Fruit fly (Drosophila melanogaster) whole organism, embryonic: ENCODE results near the gene ghi.

Experiments used
- ATbp ChIP-seq: fragments of 200-800 bp; sonication (Bioruptor generic); optimal IDR thresholded peaks from 2 replicates; lab custom pipeline; 2017; ENCODE audit warnings: missing biosample characterization, mild to moderate bottlenecking, missing genetic modification characterization, missing genetic modification reagents
- Aef1 ChIP-seq: fragments of 200-800 bp; sonication (Bioruptor generic); IDR thresholded peaks from 3 replicates; pipeline ENCODE4 v1.3.6; 2022; ENCODE audit warnings: missing biosample characterization, missing genetic modification characterization
- Antp ChIP-seq: fragments of 200-800 bp; sonication (Bioruptor generic); optimal IDR thresholded peaks from 3 replicates; lab custom pipeline; 2016; ENCODE audit warnings: missing biosample characterization, missing genetic modification characterization
- BEAF-32 ChIP-seq: fragments of 200-800 bp; sonication (Bioruptor generic); optimal IDR thresholded peaks from 3 replicates; lab custom pipeline; 2017; ENCODE audit warnings: missing biosample characterization, missing genetic modification characterization, mild to moderate bottlenecking, moderate library complexity, missing genetic modification reagents
- Bteb2 ChIP-seq: fragments of 200-800 bp; sonication (Bioruptor generic); optimal IDR thresholded peaks from 2 replicates; lab custom pipeline; 2016; ENCODE audit warnings: missing biosample characterization, missing genetic modification characterization
- CG10267 ChIP-seq: fragments of 200-800 bp; sonication (Bioruptor generic); optimal IDR thresholded peaks from 2 replicates; lab custom pipeline; 2018; ENCODE audit warnings: missing biosample characterization, mild to moderate bottlenecking, missing genetic modification characterization, moderate library complexity
- CG10366 ChIP-seq: fragments of 200-800 bp; sonication (Bioruptor generic); IDR thresholded peaks from 2 replicates; pipeline ENCODE4 v1.3.6; 2022; ENCODE audit warnings: missing biosample characterization, missing genetic modification characterization
- CG10462 ChIP-seq: fragments of 200-800 bp; sonication (Bioruptor generic); optimal IDR thresholded peaks from 2 replicates; lab custom pipeline; 2016; ENCODE audit warnings: missing biosample characterization, missing genetic modification characterization
- CG12071 ChIP-seq: fragments of 200-800 bp; sonication (Bioruptor generic); optimal IDR thresholded peaks from 3 replicates; lab custom pipeline; 2018; ENCODE audit warnings: missing biosample characterization, mild to moderate bottlenecking, missing genetic modification characterization
- CG12155 ChIP-seq: fragments of 200-800 bp; sonication (Bioruptor generic); optimal IDR thresholded peaks from 3 replicates; lab custom pipeline; 2016; ENCODE audit warnings: missing biosample characterization, missing genetic modification characterization
- CG12769 ChIP-seq: fragments of 200-800 bp; sonication (Bioruptor generic); optimal IDR thresholded peaks from 2 replicates; lab custom pipeline; 2019; ENCODE audit warnings: missing biosample characterization, mild to moderate bottlenecking, missing genetic modification characterization, moderate library complexity
- CG13296 ChIP-seq: fragments of 200-800 bp; sonication (Bioruptor generic); optimal IDR thresholded peaks from 3 replicates; lab custom pipeline; 2018; ENCODE audit warnings: missing biosample characterization, mild to moderate bottlenecking, missing genetic modification characterization
- CG14441 ChIP-seq: fragments of 200-800 bp; sonication (Bioruptor generic); IDR thresholded peaks from 2 replicates; pipeline ENCODE4 v1.3.6; 2022; ENCODE audit warnings: missing biosample characterization, missing genetic modification characterization
- CG16863 ChIP-seq: fragments of 200-800 bp; sonication (Bioruptor generic); optimal IDR thresholded peaks from 3 replicates; lab custom pipeline; 2016; ENCODE audit warnings: missing biosample characterization, missing genetic modification characterization
- CG17385 ChIP-seq: fragments of 200-800 bp; sonication (Bioruptor generic); optimal IDR thresholded peaks from 3 replicates; lab custom pipeline; 2018; ENCODE audit warnings: missing biosample characterization, mild to moderate bottlenecking, missing genetic modification characterization
- CG3163 ChIP-seq: fragments of 200-800 bp; sonication (Bioruptor generic); optimal IDR thresholded peaks from 3 replicates; lab custom pipeline; 2016; ENCODE audit warnings: missing biosample characterization, missing genetic modification characterization
- CG34376 ChIP-seq: fragments of 200-800 bp; sonication (Bioruptor generic); optimal IDR thresholded peaks from 2 replicates; lab custom pipeline; 2018; ENCODE audit warnings: missing biosample characterization, mild to moderate bottlenecking, missing genetic modification characterization
- CG3726 ChIP-seq: fragments of 200-800 bp; sonication (Bioruptor generic); IDR thresholded peaks from 3 replicates; pipeline ENCODE4, ENCODE4 v1.3.6; 2022; ENCODE audit warnings: missing biosample characterization, missing genetic modification characterization
- CG4820 ChIP-seq: fragments of 200-800 bp; sonication (Bioruptor generic); optimal IDR thresholded peaks from 3 replicates; lab custom pipeline; 2016; ENCODE audit warnings: missing biosample characterization, missing genetic modification characterization
- CG4854 ChIP-seq: fragments of 200-800 bp; sonication (Bioruptor generic); optimal IDR thresholded peaks from 2 replicates; lab custom pipeline; 2016; ENCODE audit warnings: missing biosample characterization, missing genetic modification characterization, inconsistent platforms
- CG7963 ChIP-seq: fragments of 200-800 bp; sonication (Bioruptor generic); IDR thresholded peaks from 3 replicates; pipeline ENCODE4 v1.3.6; 2022; ENCODE audit warnings: missing biosample characterization, missing genetic modification characterization; ENCODE audit not compliant: partially characterized antibody
- CG7987 ChIP-seq: fragments of 200-800 bp; sonication (Bioruptor generic); optimal IDR thresholded peaks from 2 replicates; lab custom pipeline; 2018; ENCODE audit warnings: missing biosample characterization, mild to moderate bottlenecking, missing genetic modification characterization, moderate library complexity
- CG9215 ChIP-seq: fragments of 200-800 bp; sonication (Bioruptor generic); IDR thresholded peaks from 2 replicates; pipeline ENCODE4 v1.3.6; 2022; ENCODE audit warnings: missing biosample characterization, missing genetic modification characterization
- CG9437 ChIP-seq: fragments of 200-800 bp; sonication (Bioruptor generic); optimal IDR thresholded peaks from 2 replicates; lab custom pipeline; 2018; ENCODE audit warnings: missing biosample characterization, mild to moderate bottlenecking, missing genetic modification characterization
- D19A ChIP-seq: fragments of 200-800 bp; optimal IDR thresholded peaks from 3 replicates; lab custom pipeline; 2019; ENCODE audit warnings: missing biosample characterization, mild to moderate bottlenecking, missing genetic modification characterization, moderate library complexity
- Deaf1 ChIP-seq: fragments of 200-800 bp; optimal IDR thresholded peaks from 3 replicates; lab custom pipeline; 2019; ENCODE audit warnings: missing biosample characterization, mild to moderate bottlenecking, missing genetic modification characterization, moderate library complexity
- Dfd ChIP-seq, 2 experiments: fragments of >200 bp; optimal IDR thresholded peaks; 2 replicates each; lab custom pipeline; 2017; ENCODE audit warnings: missing biosample characterization in 2 of 2, missing genetic modification characterization in 2 of 2
- Dll ChIP-seq: fragments of 200-800 bp; sonication (Bioruptor generic); IDR thresholded peaks from 4 replicates; pipeline ENCODE4 v1.3.6; 2022; ENCODE audit warnings: missing biosample characterization, missing genetic modification characterization; ENCODE audit not compliant: partially characterized antibody
- Fer2 ChIP-seq: fragments of 200-800 bp; sonication (Bioruptor generic); optimal IDR thresholded peaks from 2 replicates; lab custom pipeline; 2018; ENCODE audit warnings: missing biosample characterization, mild to moderate bottlenecking, missing genetic modification characterization, moderate library complexity
- HLH54F ChIP-seq: fragments of 200-800 bp; sonication (Bioruptor generic); optimal IDR thresholded peaks from 3 replicates; lab custom pipeline; 2016; ENCODE audit warnings: missing biosample characterization, missing genetic modification characterization
- Meics ChIP-seq: fragments of 200-800 bp; sonication (Bioruptor generic); optimal IDR thresholded peaks from 2 replicates; lab custom pipeline; 2017; ENCODE audit warnings: missing biosample characterization, mild to moderate bottlenecking, missing genetic modification characterization
- TFAM ChIP-seq: fragments of 200-800 bp; sonication (Bioruptor generic); optimal IDR thresholded peaks from 2 replicates; lab custom pipeline; 2017; ENCODE audit warnings: missing biosample characterization, missing genetic modification characterization, inconsistent platforms
- ash1 ChIP-seq: fragments of 200-800 bp; sonication (Bioruptor generic); optimal IDR thresholded peaks from 2 replicates; lab custom pipeline; 2018; ENCODE audit warnings: missing biosample characterization, mild to moderate bottlenecking, missing genetic modification characterization
- bcd ChIP-seq: fragments of 200-800 bp; sonication (Bioruptor generic); optimal IDR thresholded peaks from 2 replicates; lab custom pipeline; 2017; ENCODE audit warnings: missing biosample characterization, mild to moderate bottlenecking, missing genetic modification characterization
- ems ChIP-seq: fragments of 200-800 bp; sonication (Bioruptor generic); optimal IDR thresholded peaks from 3 replicates; lab custom pipeline; 2016; ENCODE audit warnings: missing biosample characterization, missing genetic modification characterization
- fu2 ChIP-seq: fragments of 200-800 bp; sonication (Bioruptor generic); optimal IDR thresholded peaks from 2 replicates; lab custom pipeline; 2016; ENCODE audit warnings: missing biosample characterization, missing genetic modification characterization
- gro ChIP-seq: fragments of 200-800 bp; sonication (Bioruptor generic); optimal IDR thresholded peaks from 2 replicates; lab custom pipeline; 2016; ENCODE audit warnings: missing biosample characterization, missing genetic modification characterization
- knrl ChIP-seq: fragments of 200-800 bp; sonication (Bioruptor generic); IDR thresholded peaks from 3 replicates; pipeline ENCODE4 v1.3.6; 2022; ENCODE audit warnings: missing biosample characterization, missing genetic modification characterization; ENCODE audit not compliant: partially characterized antibody
- lbe ChIP-seq: fragments of 200-800 bp; sonication (Bioruptor generic); optimal IDR thresholded peaks from 2 replicates; lab custom pipeline; 2016; ENCODE audit warnings: missing biosample characterization, mild to moderate bottlenecking, missing genetic modification characterization
- nau ChIP-seq: fragments of 200-800 bp; sonication (Bioruptor generic); optimal IDR thresholded peaks from 3 replicates; lab custom pipeline; 2017; ENCODE audit warnings: missing biosample characterization, mild to moderate bottlenecking, missing genetic modification characterization, missing genetic modification reagents
- otp ChIP-seq: fragments of 200-800 bp; sonication (Bioruptor generic); IDR thresholded peaks from 3 replicates; pipeline ENCODE4, ENCODE4 v1.3.6; 2022; ENCODE audit warnings: missing biosample characterization, missing genetic modification characterization
- pfk ChIP-seq: fragments of 200-800 bp; sonication (Bioruptor generic); optimal IDR thresholded peaks from 2 replicates; lab custom pipeline; 2018; ENCODE audit warnings: missing biosample characterization, mild to moderate bottlenecking, missing genetic modification characterization, moderate library complexity
- so ChIP-seq: fragments of 200-800 bp; sonication (Bioruptor generic); IDR thresholded peaks from 3 replicates; pipeline ENCODE4 v1.3.6; 2022; ENCODE audit warnings: missing biosample characterization, missing genetic modification characterization
- stwl ChIP-seq: fragments of 200-800 bp; sonication (Bioruptor generic); optimal IDR thresholded peaks from 3 replicates; lab custom pipeline; 2018; ENCODE audit warnings: missing biosample characterization, mild to moderate bottlenecking, missing genetic modification characterization, moderate library complexity
- tup ChIP-seq: fragments of 200-800 bp; sonication (Bioruptor generic); optimal IDR thresholded peaks from 2 replicates; lab custom pipeline; 2016; ENCODE audit warnings: missing biosample characterization, mild to moderate bottlenecking, missing genetic modification characterization, moderate library complexity
- vfl ChIP-seq: fragments of 200-800 bp; sonication (Bioruptor generic); optimal IDR thresholded peaks from 2 replicates; lab custom pipeline; 2016; ENCODE audit warnings: missing biosample characterization, missing genetic modification characterization
- vnd ChIP-seq: fragments of 200-800 bp; sonication (Bioruptor generic); IDR thresholded peaks from 3 replicates; pipeline ENCODE4 v1.3.6; 2022; ENCODE audit warnings: missing biosample characterization, missing genetic modification characterization; ENCODE audit not compliant: partially characterized antibody
- zf30C ChIP-seq: fragments of 200-800 bp; sonication (Bioruptor generic); optimal IDR thresholded peaks from 3 replicates; lab custom pipeline; 2018; ENCODE audit warnings: missing biosample characterization, mild to moderate bottlenecking, missing genetic modification characterization

Gene ghi

dm6 chr3L:9429665-9430607 lies 21.7 kb upstream of the ghi start, which contains the start of the genes RpS17 and MTF-1 (continued):
- TF ChIP-seq Dll, result peak; percentile 56; the same call in 1 of the 4 replicates
- no peak for TF ChIP-seq CG4820 (GFP tag; lab: Kevin White, UChicago)
- peak; percentile 44 for TF ChIP-seq ATbp (GFP tag; lab: Kevin White, UChicago)
- peak; percentile 39 for TF ChIP-seq stwl (tag; lab: Kevin White, UChicago)
- no peak for TF ChIP-seq knrl (GFP tag; lab: Robert Waterston, UW)
- no peak for TF ChIP-seq TFAM (GFP tag; lab: Kevin White, UChicago)
- TF ChIP-seq CG7987 (GFP tag; lab: Kevin White, UChicago), result peak; percentile 64
- TF ChIP-seq pfk, result peak; percentile 23
- TF ChIP-seq CG13296 (GFP tag; lab: Kevin White, UChicago), result peak; percentile 58
- no peak for TF ChIP-seq Aef1
- TF ChIP-seq Fer2, result no peak
- TF ChIP-seq CG7963 (GFP tag; lab: Robert Waterston, UW), result no peak
- no peak for TF ChIP-seq CG4854 (GFP tag; lab: Kevin White, UChicago)
- TF ChIP-seq CG10267 (tag; lab: Kevin White, UChicago), result peak; percentile 45
- TF ChIP-seq nau (GFP tag; lab: Kevin White, UChicago), result peak; percentile 65
- TF ChIP-seq lbe (GFP tag; lab: Kevin White, UChicago), result peak; percentile 28
- TF ChIP-seq ash1 (GFP tag; lab: Kevin White, UChicago), result no peak
- TF ChIP-seq CG10462, result no peak
- TF ChIP-seq vnd (GFP tag; lab: Robert Waterston, UW), result no peak
- TF ChIP-seq CG12071 (GFP tag; lab: Kevin White, UChicago), result peak; percentile 60
- no peak for TF ChIP-seq CG3726 (GFP tag; lab: Robert Waterston, UW)
- TF ChIP-seq D19A, result peak; percentile 13
- peak; percentile 46; the same call in 1 of the 3 replicates for TF ChIP-seq otp (GFP tag; lab: Robert Waterston, UW)
- peak; percentile 91 for TF ChIP-seq CG34376 (GFP tag; lab: Kevin White, UChicago)
- TF ChIP-seq HLH54F (GFP tag; lab: Kevin White, UChicago), result no peak
- TF ChIP-seq gro (GFP tag; lab: Kevin White, UChicago), result peak; percentile 4
- peak; percentile 44 for TF ChIP-seq BEAF-32 (GFP tag; lab: Kevin White, UChicago)
- TF ChIP-seq CG10366 (GFP tag; lab: Robert Waterston, UW), result peak; percentile 37
- TF ChIP-seq CG16863 (GFP tag; lab: Kevin White, UChicago), result no peak
- peak; percentile 73 for TF ChIP-seq Meics (GFP tag; lab: Kevin White, UChicago)
- peak; percentile 16 for TF ChIP-seq CG9437 (GFP tag; lab: Kevin White, UChicago)
- TF ChIP-seq fu2, result no peak
- no peak for TF ChIP-seq vfl
- TF ChIP-seq tup (GFP tag; lab: Kevin White, UChicago), result no peak
- peak; percentile 55 for TF ChIP-seq CG12769
- peak; percentile 3 for TF ChIP-seq zf30C
- TF ChIP-seq CG17385 (GFP tag; lab: Kevin White, UChicago), result peak; percentile 71
- no peak for TF ChIP-seq Bteb2 (GFP tag; lab: Kevin White, UChicago)
- TF ChIP-seq CG14441 (GFP tag; lab: Robert Waterston, UW), result peak; percentile 21; the same call in 1 of the 2 replicates
- no peak for TF ChIP-seq Dfd (GFP tag; optimal IDR thresholded peaks at IDR 0.05; lab: Kevin White, UChicago)
- TF ChIP-seq bcd, result peak; percentile 48
- peak; percentile 10 for TF ChIP-seq Deaf1 (tag; lab: Kevin White, UChicago)
- TF ChIP-seq CG9215 (GFP tag; lab: Robert Waterston, UW), result no peak
- no peak for TF ChIP-seq Antp (GFP tag; lab: Kevin White, UChicago)
- TF ChIP-seq ems (GFP tag; lab: Kevin White, UChicago), result no peak
- peak; percentile 98 for TF ChIP-seq CG12155
- peak; percentile 39 for TF ChIP-seq CG3163 (GFP tag; lab: Kevin White, UChicago)
- 0 out of 3 replicates have a peak, but pooled peaks have one; percentile 29 for TF ChIP-seq so (GFP tag; lab: Robert Waterston, UW)
